Worm (Caenorhabditis elegans) whole organism, L2 larva: ENCODE data around the gene M176.10.

Source experiments
- ZK546.5 ChIP-seq: sonication (generic microtip); optimal IDR thresholded peaks from 2 replicates; lab custom pipeline; 2017; ENCODE audit warnings: missing biosample characterization, missing genetic modification characterization
- alr-1 ChIP-seq: fragments of 150-350 bp; optimal IDR thresholded peaks from 2 replicates; lab custom pipeline; 2014; ENCODE audit warnings: missing biosample characterization, missing genetic modification characterization
- aly-2 ChIP-seq: fragments of 150-350 bp; optimal IDR thresholded peaks from 2 replicates; lab custom pipeline; 2014; ENCODE audit warnings: missing biosample characterization, missing genetic modification characterization
- ama-1 ChIP-seq: fragments of 150-350 bp; optimal IDR thresholded peaks from 2 replicates; lab custom pipeline; 2018; ENCODE audit warnings: inconsistent platforms
- ceh-16 ChIP-seq: fragments of 150-350 bp; optimal IDR thresholded peaks from 2 replicates; lab custom pipeline; 2014; ENCODE audit warnings: missing biosample characterization, missing genetic modification characterization
- ceh-82 ChIP-seq: fragments of 150-350 bp; optimal IDR thresholded peaks from 2 replicates; lab custom pipeline; 2014; ENCODE audit warnings: missing biosample characterization, missing genetic modification characterization
- crh-2 ChIP-seq: sonication (generic microtip); optimal IDR thresholded peaks from 2 replicates; lab custom pipeline; 2017; ENCODE audit warnings: missing biosample characterization, missing genetic modification characterization
- egl-27 ChIP-seq: sonication (generic microtip); optimal IDR thresholded peaks from 3 replicates; lab custom pipeline; 2017; ENCODE audit warnings: missing biosample characterization, missing genetic modification reagents, missing genetic modification characterization
- elt-1 ChIP-seq: fragments of 150-350 bp; optimal IDR thresholded peaks from 2 replicates; lab custom pipeline; 2014; ENCODE audit warnings: missing biosample characterization, missing genetic modification characterization
- elt-3 ChIP-seq: sonication (generic microtip); optimal IDR thresholded peaks from 2 replicates; lab custom pipeline; 2017; ENCODE audit warnings: missing biosample characterization, missing genetic modification characterization
- fos-1 ChIP-seq: fragments of 150-350 bp; optimal IDR thresholded peaks from 2 replicates; lab custom pipeline; 2014; ENCODE audit warnings: missing biosample characterization, missing genetic modification characterization
- lin-11 ChIP-seq: fragments of 150-350 bp; sonication (generic microtip); optimal IDR thresholded peaks from 2 replicates; lab custom pipeline; 2014; ENCODE audit warnings: missing biosample characterization, missing genetic modification characterization, inconsistent platforms, mixed read lengths
- lin-13 ChIP-seq: fragments of 150-350 bp; optimal IDR thresholded peaks from 2 replicates; lab custom pipeline; 2014; ENCODE audit warnings: missing biosample characterization, missing genetic modification reagents, missing genetic modification characterization
- lin-39 ChIP-seq: fragments of 150-350 bp; optimal IDR thresholded peaks from 2 replicates; lab custom pipeline; 2014; ENCODE audit warnings: missing biosample characterization, missing genetic modification reagents, missing genetic modification characterization
- mab-5 ChIP-seq: fragments of 150-350 bp; optimal IDR thresholded peaks from 2 replicates; lab custom pipeline; 2014; ENCODE audit warnings: missing biosample characterization, missing genetic modification characterization
- mbf-1 ChIP-seq: sonication (generic microtip); optimal IDR thresholded peaks from 2 replicates; lab custom pipeline; 2017; ENCODE audit warnings: missing biosample characterization, missing genetic modification characterization
- nhr-10 ChIP-seq: sonication (generic microtip); optimal IDR thresholded peaks from 2 replicates; lab custom pipeline; 2017; ENCODE audit warnings: missing biosample characterization, missing genetic modification characterization
- nhr-11 ChIP-seq: fragments of 150-350 bp; optimal IDR thresholded peaks from 2 replicates; lab custom pipeline; 2014; ENCODE audit warnings: missing biosample characterization, missing genetic modification characterization
- nhr-12 ChIP-seq: fragments of 150-350 bp; optimal IDR thresholded peaks from 2 replicates; lab custom pipeline; 2014; ENCODE audit warnings: missing biosample characterization, missing genetic modification characterization
- nhr-129 ChIP-seq: fragments of 150-350 bp; optimal IDR thresholded peaks from 2 replicates; lab custom pipeline; 2014; ENCODE audit warnings: missing biosample characterization, missing genetic modification characterization
- nhr-21 ChIP-seq: fragments of 150-350 bp; optimal IDR thresholded peaks from 2 replicates; lab custom pipeline; 2014; ENCODE audit warnings: missing biosample characterization, missing genetic modification characterization
- nhr-23 ChIP-seq: fragments of 150-350 bp; optimal IDR thresholded peaks from 2 replicates; lab custom pipeline; 2014; ENCODE audit warnings: missing biosample characterization, missing genetic modification reagents, missing genetic modification characterization
- nhr-237 ChIP-seq: fragments of 150-350 bp; optimal IDR thresholded peaks from 2 replicates; lab custom pipeline; 2014; ENCODE audit warnings: missing biosample characterization, missing genetic modification characterization
- nhr-25 ChIP-seq: fragments of 150-350 bp; sonication (generic microtip); optimal IDR thresholded peaks from 3 replicates; lab custom pipeline; 2014; ENCODE audit warnings: missing biosample characterization, missing genetic modification characterization
- nhr-6 ChIP-seq: fragments of 150-350 bp; optimal IDR thresholded peaks from 2 replicates; lab custom pipeline; 2014; ENCODE audit warnings: missing biosample characterization, missing genetic modification characterization
- nhr-77 ChIP-seq: fragments of 150-350 bp; optimal IDR thresholded peaks from 2 replicates; lab custom pipeline; 2014; ENCODE audit warnings: missing biosample characterization, missing genetic modification characterization
- peb-1 ChIP-seq: fragments of 150-350 bp; optimal IDR thresholded peaks from 2 replicates; lab custom pipeline; 2014; ENCODE audit warnings: missing biosample characterization, missing genetic modification characterization
- sem-4 ChIP-seq: fragments of 150-350 bp; optimal IDR thresholded peaks from 2 replicates; lab custom pipeline; 2014; ENCODE audit warnings: missing biosample characterization, missing genetic modification reagents, missing genetic modification characterization
- skn-1 ChIP-seq: sonication (generic microtip); optimal IDR thresholded peaks from 2 replicates; lab custom pipeline; 2017; ENCODE audit warnings: missing biosample characterization, missing genetic modification characterization
- sma-3 ChIP-seq: sonication (generic microtip); optimal IDR thresholded peaks from 2 replicates; lab custom pipeline; 2016; ENCODE audit warnings: missing genetic modification reagents, missing genetic modification characterization, missing compliant biosample characterization
- sma-9 ChIP-seq, 2 experiments: fragments of 150-350 bp in 1 of 2; sonication (generic microtip) in 1 of 2; optimal IDR thresholded peaks; 2 replicates each; lab custom pipeline; 2014 to 2016; ENCODE audit warnings: missing genetic modification characterization in 2 of 2, mild to moderate bottlenecking in 1 of 2, missing biosample characterization in 1 of 2, missing compliant biosample characterization in 1 of 2, missing genetic modification reagents in 1 of 2, moderate library complexity in 1 of 2
- snpc-4 ChIP-seq: fragments of 150-350 bp; optimal IDR thresholded peaks from 2 replicates; lab custom pipeline; 2014; ENCODE audit warnings: missing biosample characterization, missing genetic modification characterization
- unc-39 ChIP-seq: fragments of 150-350 bp; optimal IDR thresholded peaks from 2 replicates; lab custom pipeline; 2014; ENCODE audit warnings: missing biosample characterization, missing genetic modification characterization
- unc-55 ChIP-seq: fragments of 150-350 bp; sonication (generic microtip); optimal IDR thresholded peaks from 3 replicates; lab custom pipeline; 2014; ENCODE audit warnings: missing biosample characterization, missing genetic modification reagents, missing genetic modification characterization
- unc-62 ChIP-seq: fragments of 150-350 bp; optimal IDR thresholded peaks from 2 replicates; lab custom pipeline; 2014; ENCODE audit warnings: missing biosample characterization, missing genetic modification reagents, missing genetic modification characterization
- zag-1 ChIP-seq: fragments of 150-350 bp; optimal IDR thresholded peaks from 2 replicates; lab custom pipeline; 2014; ENCODE audit warnings: missing biosample characterization, missing genetic modification characterization
- ztf-1 ChIP-seq: fragments of 200-800 bp; sonication (Bioruptor generic); conservative IDR thresholded peaks from 2 replicates; pipeline ENCODE4 v1.3.6; 2022; ENCODE audit warnings: missing genetic modification characterization, missing compliant biosample characterization
- ztf-4 ChIP-seq: fragments of 150-350 bp; optimal IDR thresholded peaks from 2 replicates; lab custom pipeline; 2014; ENCODE audit warnings: missing biosample characterization, missing genetic modification characterization

M176.10 gene

ce11 chrII:9397496-9397895 lies 28.5 kb downstream of the M176.10 start, which contains the start of gene Y51B9A.9:
Y51B9A.9 (minus strand) TSS chrII:9397596.
- TF ChIP-seq nhr-10 (no peak), lin-11 (tag; lab: Kevin White, UChicago) (no peak), sma-3 (no peak), nhr-129 (tag; lab: Kevin White, UChicago) (no peak), ztf-4 (tag; lab: Kevin White, UChicago) (no peak), ceh-82 (tag; lab: Kevin White, UChicago) (no peak), skn-1 (tag; lab: Kevin White, UChicago) (no peak), lin-13 (GFP tag; lab: Kevin White, UChicago) (no peak), ama-1 (lab: Kevin White, UChicago) (no peak), elt-3 (tag; lab: Kevin White, UChicago) (no peak)

- TF ChIP-seq lin-39 (no peak), peb-1 (tag; lab: Kevin White, UChicago) (no peak)
Observed at ce11 chrII:9392724-9393123, 33.3 kb downstream of the M176.10 start, which contains the start of gene lido-17. lido-17 (minus strand) TSS chrII:9392824.

- TF ChIP-seq sma-9 (GFP tag; optimal IDR thresholded peaks at IDR 0.05; lab: Kevin White, UChicago) (no peak), sma-9 (tag; optimal IDR thresholded peaks at IDR 0.05; lab: Kevin White, UChicago) (no peak), aly-2 (tag; lab: Kevin White, UChicago) (no peak), nhr-23 (tag; lab: Kevin White, UChicago) (no peak), mab-5 (tag; lab: Kevin White, UChicago) (no peak), nhr-77 (tag; lab: Kevin White, UChicago) (no peak), nhr-237 (tag; lab: Kevin White, UChicago) (no peak), elt-1 (tag; lab: Kevin White, UChicago) (no peak), skn-1 (tag; lab: Kevin White, UChicago) (no peak), ztf-1 (GFP tag; lab: Robert Waterston, UW) (no peak), zag-1 (no peak), nhr-11 (tag; lab: Kevin White, UChicago) (no peak)
Observed at ce11 chrII:9385241-9385640, 40.7 kb downstream of the M176.10 start, which contains the start of gene C06C3.7. C06C3.7 (plus strand) TSS chrII:9385541.

- no peak for TF ChIP-seq ZK546.5 (tag; lab: Kevin White, UChicago)
- TF ChIP-seq sem-4 (tag; lab: Kevin White, UChicago), result no peak
- TF ChIP-seq lin-39, result no peak
- no peak for TF ChIP-seq nhr-11 (tag; lab: Kevin White, UChicago)
- no peak for TF ChIP-seq unc-55 (GFP tag; lab: Kevin White, UChicago)
- no peak for TF ChIP-seq unc-39 (tag; lab: Kevin White, UChicago)
- no peak for TF ChIP-seq egl-27
- no peak for TF ChIP-seq elt-1 (tag; lab: Kevin White, UChicago)
- no peak for TF ChIP-seq nhr-25 (tag; lab: Kevin White, UChicago)
- TF ChIP-seq mbf-1 (tag; lab: Kevin White, UChicago), result no peak
- TF ChIP-seq fos-1, result no peak
- no peak for TF ChIP-seq alr-1
- TF ChIP-seq zag-1, result no peak
- no peak for TF ChIP-seq skn-1 (tag; lab: Kevin White, UChicago)
- no peak for TF ChIP-seq peb-1 (tag; lab: Kevin White, UChicago)
Observed at ce11 chrII:9379796-9380195, 46.2 kb downstream of the M176.10 start, which contains the start of gene srh-48. srh-48 (plus strand) TSS chrII:9380096.

- no peak for TF ChIP-seq nhr-21
- TF ChIP-seq skn-1 (tag; lab: Kevin White, UChicago), result peak; percentile 19
- TF ChIP-seq sma-3, result no peak
- no peak for TF ChIP-seq nhr-12
- TF ChIP-seq ZK546.5 (tag; lab: Kevin White, UChicago), result no peak
- TF ChIP-seq lin-39, result no peak
- TF ChIP-seq crh-2 (tag; lab: Kevin White, UChicago), result no peak
- TF ChIP-seq snpc-4 (tag; lab: Kevin White, UChicago), result no peak
- no peak for TF ChIP-seq nhr-6
- TF ChIP-seq zag-1, result no peak
- TF ChIP-seq unc-62 (GFP tag; lab: Kevin White, UChicago), result no peak
- no peak for TF ChIP-seq peb-1 (tag; lab: Kevin White, UChicago)
- TF ChIP-seq elt-3 (tag; lab: Kevin White, UChicago), result no peak
- TF ChIP-seq fos-1, result peak; percentile 68
- no peak for TF ChIP-seq ceh-16
- TF ChIP-seq mab-5 (tag; lab: Kevin White, UChicago), result no peak
Observed at ce11 chrII:9378174-9378573, 47.8 kb downstream of the M176.10 start.
